Fruit fly (Drosophila melanogaster) whole organism, embryonic: ENCODE data around the gene Rab18.

ENCODE experiments used
- Bgb ChIP-seq: fragments of 200-800 bp; sonication (Bioruptor generic); IDR thresholded peaks from 2 replicates; pipeline ENCODE4 v1.3.6; 2022; ENCODE audit warnings: missing biosample characterization, missing genetic modification characterization; ENCODE audit not compliant: partially characterized antibody
- CG10147 ChIP-seq: fragments of 200-800 bp; sonication (Bioruptor generic); optimal IDR thresholded peaks from 2 replicates; lab custom pipeline; 2019; ENCODE audit warnings: missing biosample characterization, mild to moderate bottlenecking, missing genetic modification characterization, moderate library complexity
- CG10654 ChIP-seq: fragments of 200-800 bp; sonication (Bioruptor generic); optimal IDR thresholded peaks from 2 replicates; lab custom pipeline; 2016; ENCODE audit warnings: missing biosample characterization, missing genetic modification characterization
- CG11456 ChIP-seq: fragments of 200-800 bp; sonication (Bioruptor generic); IDR thresholded peaks from 3 replicates; pipeline ENCODE4 v1.3.6; 2022; ENCODE audit warnings: missing biosample characterization, missing genetic modification characterization
- CG13424 ChIP-seq: fragments of 200-800 bp; sonication (Bioruptor generic); optimal IDR thresholded peaks from 2 replicates; lab custom pipeline; 2019; ENCODE audit warnings: missing biosample characterization, mild to moderate bottlenecking, missing genetic modification characterization, moderate library complexity
- CG15269 ChIP-seq: fragments of 200-800 bp; sonication (Bioruptor generic); optimal IDR thresholded peaks from 2 replicates; lab custom pipeline; 2018; ENCODE audit warnings: missing biosample characterization, mild to moderate bottlenecking, missing genetic modification characterization, moderate library complexity
- CG18764 ChIP-seq: fragments of 200-800 bp; sonication (Bioruptor generic); optimal IDR thresholded peaks from 3 replicates; lab custom pipeline; 2016; ENCODE audit warnings: missing biosample characterization, missing genetic modification characterization
- CG30020 ChIP-seq: fragments of 200-800 bp; optimal IDR thresholded peaks from 2 replicates; lab custom pipeline; 2019; ENCODE audit warnings: missing biosample characterization, mild to moderate bottlenecking, missing genetic modification characterization, moderate library complexity
- CG31224 ChIP-seq: fragments of 200-800 bp; sonication (Bioruptor generic); IDR thresholded peaks from 2 replicates; pipeline ENCODE4 v1.3.6; 2022; ENCODE audit warnings: missing biosample characterization, missing genetic modification characterization
- CG3163 ChIP-seq: fragments of 200-800 bp; sonication (Bioruptor generic); optimal IDR thresholded peaks from 3 replicates; lab custom pipeline; 2016; ENCODE audit warnings: missing biosample characterization, missing genetic modification characterization
- CG3281 ChIP-seq: fragments of 200-800 bp; sonication (Bioruptor generic); optimal IDR thresholded peaks from 3 replicates; lab custom pipeline; 2017; ENCODE audit warnings: missing biosample characterization, mild to moderate bottlenecking, missing genetic modification characterization
- CG33557 ChIP-seq: fragments of 200-800 bp; sonication (Bioruptor generic); optimal IDR thresholded peaks from 2 replicates; lab custom pipeline; 2019; ENCODE audit warnings: missing biosample characterization, mild to moderate bottlenecking, missing genetic modification characterization, moderate library complexity
- CG4854 ChIP-seq: fragments of 200-800 bp; sonication (Bioruptor generic); optimal IDR thresholded peaks from 2 replicates; lab custom pipeline; 2016; ENCODE audit warnings: missing biosample characterization, missing genetic modification characterization, inconsistent platforms
- CG6175 ChIP-seq: fragments of 200-800 bp; sonication (Bioruptor generic); IDR thresholded peaks from 3 replicates; pipeline ENCODE4 v1.3.6; 2022; ENCODE audit warnings: missing biosample characterization, missing genetic modification characterization
- CG7372 ChIP-seq: fragments of 200-800 bp; sonication (Bioruptor generic); IDR thresholded peaks from 2 replicates; pipeline ENCODE4 v1.3.6; 2022; ENCODE audit warnings: missing biosample characterization, missing genetic modification characterization
- CG7786 ChIP-seq: fragments of 200-800 bp; sonication (Bioruptor generic); optimal IDR thresholded peaks from 2 replicates; lab custom pipeline; 2016; ENCODE audit warnings: missing biosample characterization, missing genetic modification characterization
- CG8281 ChIP-seq: fragments of 200-800 bp; sonication (Bioruptor generic); optimal IDR thresholded peaks from 2 replicates; lab custom pipeline; 2018; ENCODE audit warnings: missing biosample characterization, mild to moderate bottlenecking, missing genetic modification characterization, moderate library complexity
- CG9817 ChIP-seq: fragments of 200-800 bp; sonication (Bioruptor generic); optimal IDR thresholded peaks from 2 replicates; lab custom pipeline; 2018; ENCODE audit warnings: missing biosample characterization, mild to moderate bottlenecking, missing genetic modification characterization, moderate library complexity
- Dll ChIP-seq: fragments of 200-800 bp; sonication (Bioruptor generic); IDR thresholded peaks from 4 replicates; pipeline ENCODE4 v1.3.6; 2022; ENCODE audit warnings: missing biosample characterization, missing genetic modification characterization; ENCODE audit not compliant: partially characterized antibody
- Dp ChIP-seq: fragments of 200-800 bp; sonication (Bioruptor generic); optimal IDR thresholded peaks from 2 replicates; lab custom pipeline; 2018; ENCODE audit warnings: missing biosample characterization, mild to moderate bottlenecking, missing genetic modification characterization, moderate library complexity
- Ets97D ChIP-seq: fragments of 200-800 bp; sonication (Bioruptor generic); optimal IDR thresholded peaks from 3 replicates; lab custom pipeline; 2016; ENCODE audit warnings: missing biosample characterization, missing genetic modification characterization
- Hsf ChIP-seq: fragments of 200-800 bp; sonication (Bioruptor generic); optimal IDR thresholded peaks from 3 replicates; lab custom pipeline; 2016; ENCODE audit warnings: missing biosample characterization, missing genetic modification characterization
- NC2β ChIP-seq: fragments of 200-800 bp; sonication (Bioruptor generic); optimal IDR thresholded peaks from 2 replicates; lab custom pipeline; 2016; ENCODE audit warnings: missing biosample characterization, missing genetic modification characterization
- NFAT ChIP-seq: fragments of 200-800 bp; sonication (Bioruptor generic); IDR thresholded peaks from 2 replicates; pipeline ENCODE4 v1.3.6; 2022; ENCODE audit warnings: missing biosample characterization, missing genetic modification characterization
- Nf-YA ChIP-seq: fragments of 200-800 bp; sonication (Bioruptor generic); IDR thresholded peaks from 2 replicates; pipeline ENCODE4 v1.3.6; 2022; ENCODE audit warnings: missing biosample characterization, missing genetic modification characterization
- Nf-YB ChIP-seq: fragments of 200-800 bp; sonication (Bioruptor generic); optimal IDR thresholded peaks from 3 replicates; lab custom pipeline; 2019; ENCODE audit warnings: missing biosample characterization, mild to moderate bottlenecking, missing genetic modification characterization, moderate library complexity
- Nf-YC ChIP-seq: fragments of 200-800 bp; optimal IDR thresholded peaks from 3 replicates; lab custom pipeline; 2019; ENCODE audit warnings: missing biosample characterization, mild to moderate bottlenecking, missing genetic modification characterization, moderate library complexity
- bigmax ChIP-seq: fragments of 200-800 bp; sonication (Bioruptor generic); optimal IDR thresholded peaks from 2 replicates; lab custom pipeline; 2018; ENCODE audit warnings: missing biosample characterization, mild to moderate bottlenecking, missing genetic modification characterization
- cas ChIP-seq: fragments of 200-800 bp; sonication (Bioruptor generic); IDR thresholded peaks from 2 replicates; pipeline ENCODE4 v1.3.6; 2022; ENCODE audit warnings: missing biosample characterization, missing genetic modification characterization
- crol ChIP-seq: fragments of 200-800 bp; sonication (Bioruptor generic); IDR thresholded peaks from 2 replicates; pipeline ENCODE4 v1.3.6; 2022; ENCODE audit warnings: missing biosample characterization, missing genetic modification characterization
- dan ChIP-seq: fragments of 200-800 bp; sonication (Bioruptor generic); IDR thresholded peaks from 2 replicates; pipeline ENCODE4 v1.3.6; 2022; ENCODE audit warnings: missing biosample characterization, missing genetic modification characterization
- dpn ChIP-seq, 2 experiments: fragments of 200-800 bp; sonication (Bioruptor generic); optimal IDR thresholded peaks; 3 replicates each; lab custom pipeline; 2016; ENCODE audit warnings: missing biosample characterization in 2 of 2, missing genetic modification characterization in 2 of 2
- eve ChIP-seq, 2 experiments: fragments of >200 bp; optimal IDR thresholded peaks; 2 replicates each; lab custom pipeline; 2017; ENCODE audit warnings: missing biosample characterization in 2 of 2, missing genetic modification characterization in 2 of 2
- gce ChIP-seq: fragments of 200-800 bp; sonication (Bioruptor generic); IDR thresholded peaks from 3 replicates; pipeline ENCODE4 v1.3.6; 2022; ENCODE audit warnings: missing biosample characterization, missing genetic modification characterization
- gcm ChIP-seq: fragments of 200-800 bp; sonication (Bioruptor generic); optimal IDR thresholded peaks from 2 replicates; lab custom pipeline; 2019; ENCODE audit warnings: missing biosample characterization, mild to moderate bottlenecking, missing genetic modification characterization, moderate library complexity
- gro ChIP-seq: fragments of 200-800 bp; sonication (Bioruptor generic); optimal IDR thresholded peaks from 2 replicates; lab custom pipeline; 2016; ENCODE audit warnings: missing biosample characterization, missing genetic modification characterization
- gsb ChIP-seq: fragments of 200-800 bp; sonication (Bioruptor generic); IDR thresholded peaks from 2 replicates; pipeline ENCODE4 v1.3.6; 2022; ENCODE audit warnings: missing biosample characterization, missing genetic modification characterization
- her ChIP-seq: fragments of 200-800 bp; sonication (Bioruptor generic); optimal IDR thresholded peaks from 2 replicates; lab custom pipeline; 2016; ENCODE audit warnings: missing biosample characterization, missing genetic modification characterization
- jumu ChIP-seq: fragments of 200-800 bp; sonication (Bioruptor generic); optimal IDR thresholded peaks from 3 replicates; lab custom pipeline; 2016; ENCODE audit warnings: missing biosample characterization, missing genetic modification characterization
- lmd ChIP-seq: fragments of 200-800 bp; sonication (Bioruptor generic); IDR thresholded peaks from 2 replicates; pipeline ENCODE4 v1.3.6; 2022; ENCODE audit warnings: missing biosample characterization, missing genetic modification characterization
- nau ChIP-seq: fragments of 200-800 bp; sonication (Bioruptor generic); optimal IDR thresholded peaks from 3 replicates; lab custom pipeline; 2017; ENCODE audit warnings: missing biosample characterization, mild to moderate bottlenecking, missing genetic modification characterization, missing genetic modification reagents
- oc ChIP-seq: fragments of 200-800 bp; sonication (Bioruptor generic); optimal IDR thresholded peaks from 2 replicates; lab custom pipeline; 2018; ENCODE audit warnings: missing biosample characterization, mild to moderate bottlenecking, missing genetic modification characterization, moderate library complexity
- p53 ChIP-seq: fragments of 200-800 bp; sonication (Bioruptor generic); optimal IDR thresholded peaks from 2 replicates; lab custom pipeline; 2016; ENCODE audit warnings: missing biosample characterization, missing genetic modification characterization
- peb ChIP-seq: fragments of 200-800 bp; sonication (Bioruptor generic); IDR thresholded peaks from 2 replicates; pipeline ENCODE4 v1.3.6; 2022; ENCODE audit warnings: missing biosample characterization, missing genetic modification characterization
- row ChIP-seq: fragments of 200-800 bp; sonication (Bioruptor generic); IDR thresholded peaks from 3 replicates; pipeline ENCODE4 v1.3.6; 2022; ENCODE audit warnings: missing biosample characterization, missing genetic modification characterization
- sc ChIP-seq, 3 experiments: fragments of >200 bp in 2 of 3; fragments of 200-800 bp in 1 of 3; sonication (Bioruptor generic) in 1 of 3; optimal IDR thresholded peaks; 2 replicates in 2 of 3; 3 replicates in 1 of 3; lab custom pipeline; 2017; ENCODE audit warnings: mild to moderate bottlenecking in 1 of 3, missing biosample characterization in 1 of 3, missing genetic modification characterization in 1 of 3, missing genetic modification reagents in 1 of 3
- scrt ChIP-seq: fragments of 200-800 bp; sonication (Bioruptor generic); optimal IDR thresholded peaks from 2 replicates; lab custom pipeline; 2018; ENCODE audit warnings: missing biosample characterization, mild to moderate bottlenecking, missing genetic modification characterization, moderate library complexity
- sens ChIP-seq: fragments of 200-800 bp; sonication (Bioruptor generic); peaks from one replicate; lab custom pipeline; 2016; ENCODE audit warnings: missing biosample characterization, missing genetic modification characterization
- slp2 ChIP-seq: fragments of 200-800 bp; sonication (Bioruptor generic); optimal IDR thresholded peaks from 2 replicates; lab custom pipeline; 2016; ENCODE audit warnings: missing biosample characterization, missing genetic modification characterization
- tup ChIP-seq: fragments of 200-800 bp; sonication (Bioruptor generic); optimal IDR thresholded peaks from 2 replicates; lab custom pipeline; 2016; ENCODE audit warnings: missing biosample characterization, mild to moderate bottlenecking, missing genetic modification characterization, moderate library complexity

Gene Rab18

DNA sequence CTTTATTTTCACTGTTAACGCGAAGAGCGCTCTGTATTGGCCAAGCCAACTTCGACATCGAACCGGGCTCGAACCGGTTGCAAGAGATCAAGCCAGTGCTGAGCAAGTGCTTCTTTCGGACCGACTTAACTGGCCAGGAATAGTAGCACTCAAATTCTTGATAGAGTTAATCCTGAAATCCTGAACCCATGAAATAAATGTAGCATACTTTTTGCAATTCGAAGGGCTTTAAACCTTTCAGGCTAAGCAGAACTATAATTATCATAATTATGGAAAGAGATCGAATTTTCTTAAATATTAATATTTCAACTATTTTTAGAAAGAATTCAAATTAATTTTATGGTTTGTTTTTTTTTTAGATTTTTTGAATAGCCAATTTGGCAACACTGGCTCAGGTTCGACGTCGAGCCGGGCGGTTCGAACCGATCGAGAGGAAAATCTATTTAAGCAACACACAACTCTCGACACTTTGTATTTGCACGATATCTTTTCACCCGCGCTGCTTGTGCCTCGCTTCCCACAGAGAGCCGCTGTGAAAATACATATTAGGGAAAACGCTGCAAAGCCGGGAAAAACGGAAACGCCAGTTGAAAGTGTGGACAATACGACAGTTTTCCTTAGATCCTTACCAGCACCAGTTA lies 26.6 kb upstream of the Rab18 start, which contains the start of gene AdamTS-B (continued):
- no peak for TF ChIP-seq sc (optimal IDR thresholded peaks at IDR 0.05; lab: Kevin White, UChicago)
- TF ChIP-seq sc (GFP tag; optimal IDR thresholded peaks at IDR 0.05; lab: Kevin White, UChicago): no peak
- TF ChIP-seq CG30020 (tag; lab: Kevin White, UChicago): no peak
- no peak for TF ChIP-seq tup (GFP tag; lab: Kevin White, UChicago)
- TF ChIP-seq bigmax: no peak
- peak; percentile 57 for TF ChIP-seq CG13424 (tag; lab: Kevin White, UChicago)
- no peak for TF ChIP-seq CG3163 (GFP tag; lab: Kevin White, UChicago)
- peak; percentile 25 for TF ChIP-seq Nf-YC (tag; lab: Kevin White, UChicago)
- TF ChIP-seq scrt (GFP tag; lab: Kevin White, UChicago): no peak
- no peak for TF ChIP-seq CG31224 (GFP tag; lab: Robert Waterston, UW)
- peak; percentile 9 to 23 for TF ChIP-seq dpn (GFP tag; optimal IDR thresholded peaks at IDR 0.05; lab: Kevin White, UChicago)
- 0 out of 3 replicates have a peak, but pooled peaks have one; percentile 40 for TF ChIP-seq CG11456
- no peak for TF ChIP-seq lmd (GFP tag; lab: Robert Waterston, UW)
- TF ChIP-seq oc (tag; lab: Kevin White, UChicago): no peak
- no peak for TF ChIP-seq dan
- peak; percentile 28 for TF ChIP-seq CG9817 (tag; lab: Kevin White, UChicago)
- peak; percentile 48 for TF ChIP-seq CG3281
- TF ChIP-seq row: peak; percentile 81
- TF ChIP-seq nau (GFP tag; lab: Kevin White, UChicago): no peak
- no peak for TF ChIP-seq CG7372 (GFP tag; lab: Robert Waterston, UW)
- no peak for TF ChIP-seq cas
- TF ChIP-seq NFAT (GFP tag; lab: Robert Waterston, UW): no peak
- TF ChIP-seq sens (GFP tag; lab: Kevin White, UChicago): peak; percentile 88
- no peak for TF ChIP-seq Ets97D (GFP tag; lab: Kevin White, UChicago)
- no peak for TF ChIP-seq CG18764
- TF ChIP-seq jumu (GFP tag; lab: Kevin White, UChicago): no peak
- peak; percentile 64 for TF ChIP-seq CG15269 (tag; lab: Kevin White, UChicago)
- TF ChIP-seq her (GFP tag; lab: Kevin White, UChicago): no peak
- peak; percentile 21 for TF ChIP-seq CG8281 (tag; lab: Kevin White, UChicago)
- no peak for TF ChIP-seq CG7786
- TF ChIP-seq CG10147 (GFP tag; lab: Kevin White, UChicago): peak; percentile 47
- no peak for TF ChIP-seq gsb (GFP tag; lab: Robert Waterston, UW)
- TF ChIP-seq CG10654: no peak
- peak; percentile 25 for TF ChIP-seq gcm (GFP tag; lab: Kevin White, UChicago)
- 0 out of 2 replicates have a peak, but pooled peaks have one; percentile 35 for TF ChIP-seq Bgb (GFP tag; lab: Robert Waterston, UW)
- TF ChIP-seq crol (GFP tag; lab: Robert Waterston, UW): no peak
- no peak for TF ChIP-seq p53 (GFP tag; lab: Kevin White, UChicago)
- TF ChIP-seq Hsf: peak; percentile 40
- no peak for TF ChIP-seq NC2β
- no peak for TF ChIP-seq Dll
- no peak for TF ChIP-seq gro (GFP tag; lab: Kevin White, UChicago)
- no peak for TF ChIP-seq Dp (GFP tag; lab: Kevin White, UChicago)
- peak; percentile 31 for TF ChIP-seq Nf-YB (GFP tag; lab: Kevin White, UChicago)
- TF ChIP-seq eve (GFP tag; optimal IDR thresholded peaks at IDR 0.05; lab: Kevin White, UChicago): peak in 1 of 2 experiments; percentile 69
- TF ChIP-seq CG6175 (GFP tag; lab: Robert Waterston, UW): no peak
- TF ChIP-seq CG33557: peak; percentile 39
- no peak for TF ChIP-seq gce (GFP tag; lab: Robert Waterston, UW)
- no peak for TF ChIP-seq peb (GFP tag; lab: Robert Waterston, UW)
- TF ChIP-seq slp2 (GFP tag; lab: Kevin White, UChicago): no peak
- no peak for TF ChIP-seq Nf-YA (GFP tag; lab: Robert Waterston, UW)
- no peak for TF ChIP-seq CG4854 (GFP tag; lab: Kevin White, UChicago)
